Fruit fly (Drosophila melanogaster) whole organism, embryonic: Measurements from ENCODE around the gene PNPase.
A peak's percentile ranks its signal among the peaks of the same experiment; 100 is the strongest.

Experiments
- Ada2b ChIP-seq: fragments of 200-800 bp; sonication (Bioruptor generic); IDR thresholded peaks from 2 replicates; pipeline ENCODE4 v1.3.6; 2022; ENCODE audit warnings: missing biosample characterization, missing genetic modification characterization
- Atf6 ChIP-seq: fragments of 200-800 bp; sonication (Bioruptor generic); IDR thresholded peaks from 2 replicates; pipeline ENCODE4 v1.3.6; 2022; ENCODE audit warnings: missing biosample characterization, missing genetic modification characterization
- B-H1 ChIP-seq: fragments of 200-800 bp; sonication (Bioruptor generic); IDR thresholded peaks from 3 replicates; pipeline ENCODE4 v1.3.6; 2022; ENCODE audit warnings: missing biosample characterization, missing genetic modification characterization
- BEAF-32 ChIP-seq: fragments of 200-800 bp; sonication (Bioruptor generic); optimal IDR thresholded peaks from 3 replicates; lab custom pipeline; 2017; ENCODE audit warnings: missing biosample characterization, missing genetic modification characterization, mild to moderate bottlenecking, moderate library complexity, missing genetic modification reagents
- CG10147 ChIP-seq: fragments of 200-800 bp; sonication (Bioruptor generic); optimal IDR thresholded peaks from 2 replicates; lab custom pipeline; 2019; ENCODE audit warnings: missing biosample characterization, mild to moderate bottlenecking, missing genetic modification characterization, moderate library complexity
- CG10209 ChIP-seq: fragments of 200-800 bp; sonication (Bioruptor generic); optimal IDR thresholded peaks from 3 replicates; lab custom pipeline; 2017; ENCODE audit warnings: missing biosample characterization, mild to moderate bottlenecking, missing genetic modification characterization, missing genetic modification reagents
- CG10543 ChIP-seq: fragments of 200-800 bp; sonication (Bioruptor generic); optimal IDR thresholded peaks from 3 replicates; lab custom pipeline; 2017; ENCODE audit warnings: missing biosample characterization, mild to moderate bottlenecking, missing genetic modification characterization, moderate library complexity
- CG10654 ChIP-seq: fragments of 200-800 bp; sonication (Bioruptor generic); optimal IDR thresholded peaks from 2 replicates; lab custom pipeline; 2016; ENCODE audit warnings: missing biosample characterization, missing genetic modification characterization
- CG11085 ChIP-seq: fragments of 200-800 bp; sonication (Bioruptor generic); IDR thresholded peaks from 2 replicates; pipeline ENCODE4 v1.3.6; 2022; ENCODE audit warnings: missing biosample characterization, missing genetic modification characterization
- CG11723 ChIP-seq: fragments of 200-800 bp; sonication (Bioruptor generic); optimal IDR thresholded peaks from 2 replicates; lab custom pipeline; 2017; ENCODE audit warnings: missing biosample characterization, mild to moderate bottlenecking, missing genetic modification characterization
- CG16863 ChIP-seq: fragments of 200-800 bp; sonication (Bioruptor generic); optimal IDR thresholded peaks from 3 replicates; lab custom pipeline; 2016; ENCODE audit warnings: missing biosample characterization, missing genetic modification characterization
- CG1792 ChIP-seq: fragments of 200-800 bp; sonication (Bioruptor generic); optimal IDR thresholded peaks from 2 replicates; lab custom pipeline; 2016; ENCODE audit warnings: missing biosample characterization, missing genetic modification characterization
- CG3065 ChIP-seq: fragments of 200-800 bp; sonication (Bioruptor generic); optimal IDR thresholded peaks from 2 replicates; lab custom pipeline; 2016; ENCODE audit warnings: missing biosample characterization, missing genetic modification characterization
- CG3163 ChIP-seq: fragments of 200-800 bp; sonication (Bioruptor generic); optimal IDR thresholded peaks from 3 replicates; lab custom pipeline; 2016; ENCODE audit warnings: missing biosample characterization, missing genetic modification characterization
- CG32772 ChIP-seq: fragments of 200-800 bp; sonication (Bioruptor generic); IDR thresholded peaks from 2 replicates; pipeline ENCODE4 v1.3.6; 2022; ENCODE audit warnings: missing biosample characterization, missing genetic modification characterization
- CG6654 ChIP-seq: fragments of 200-800 bp; sonication (Bioruptor generic); optimal IDR thresholded peaks from 2 replicates; lab custom pipeline; 2017; ENCODE audit warnings: missing biosample characterization, mild to moderate bottlenecking, missing genetic modification characterization
- CG7271 ChIP-seq: fragments of 200-800 bp; sonication (Bioruptor generic); optimal IDR thresholded peaks from 2 replicates; lab custom pipeline; 2018; ENCODE audit warnings: missing biosample characterization, mild to moderate bottlenecking, missing genetic modification characterization, moderate library complexity
- CG7357 ChIP-seq: fragments of 200-800 bp; sonication (Bioruptor generic); IDR thresholded peaks from 3 replicates; pipeline ENCODE4 v1.3.6; 2022; ENCODE audit warnings: missing biosample characterization, missing genetic modification characterization
- CG7928 ChIP-seq: fragments of 200-800 bp; sonication (Bioruptor generic); optimal IDR thresholded peaks from 2 replicates; lab custom pipeline; 2017; ENCODE audit warnings: missing biosample characterization, mild to moderate bottlenecking, missing genetic modification characterization
- CG7963 ChIP-seq: fragments of 200-800 bp; sonication (Bioruptor generic); IDR thresholded peaks from 3 replicates; pipeline ENCODE4 v1.3.6; 2022; ENCODE audit warnings: missing biosample characterization, missing genetic modification characterization; ENCODE audit not compliant: partially characterized antibody
- CG8281 ChIP-seq: fragments of 200-800 bp; sonication (Bioruptor generic); optimal IDR thresholded peaks from 2 replicates; lab custom pipeline; 2018; ENCODE audit warnings: missing biosample characterization, mild to moderate bottlenecking, missing genetic modification characterization, moderate library complexity
- CkIIα-i1 ChIP-seq: fragments of 200-800 bp; sonication (Bioruptor generic); IDR thresholded peaks from 2 replicates; pipeline ENCODE4 v1.3.6; 2022; ENCODE audit warnings: missing biosample characterization, missing genetic modification characterization
- Dbx ChIP-seq: fragments of 200-800 bp; sonication (Bioruptor generic); IDR thresholded peaks from 3 replicates; pipeline ENCODE4 v1.3.6; 2022; ENCODE audit warnings: missing biosample characterization, missing genetic modification characterization
- Dip2 ChIP-seq: fragments of 200-800 bp; sonication (Bioruptor generic); IDR thresholded peaks from 2 replicates; pipeline ENCODE4 v1.3.6; 2022; ENCODE audit warnings: missing biosample characterization, missing genetic modification characterization
- Hmx ChIP-seq: fragments of 200-800 bp; sonication (Bioruptor generic); optimal IDR thresholded peaks from 2 replicates; lab custom pipeline; 2016; ENCODE audit warnings: missing biosample characterization, missing genetic modification characterization
- Hr39 ChIP-seq: fragments of >200 bp; optimal IDR thresholded peaks from 2 replicates; lab custom pipeline; 2017
- Lpt ChIP-seq: fragments of >200 bp; optimal IDR thresholded peaks from 2 replicates; lab custom pipeline; 2018; ENCODE audit warnings: missing biosample characterization, missing genetic modification characterization
- Mrtf ChIP-seq: fragments of 200-800 bp; sonication (Bioruptor generic); IDR thresholded peaks from 3 replicates; pipeline ENCODE4 v1.3.6; 2022; ENCODE audit warnings: missing biosample characterization, missing genetic modification characterization
- NFAT ChIP-seq: fragments of 200-800 bp; sonication (Bioruptor generic); IDR thresholded peaks from 2 replicates; pipeline ENCODE4 v1.3.6; 2022; ENCODE audit warnings: missing biosample characterization, missing genetic modification characterization
- Nf-YA ChIP-seq: fragments of 200-800 bp; sonication (Bioruptor generic); IDR thresholded peaks from 2 replicates; pipeline ENCODE4 v1.3.6; 2022; ENCODE audit warnings: missing biosample characterization, missing genetic modification characterization
- Side ChIP-seq: fragments of 200-800 bp; sonication (Bioruptor generic); optimal IDR thresholded peaks from 2 replicates; lab custom pipeline; 2016; ENCODE audit warnings: missing biosample characterization, missing genetic modification characterization
- Sin3A ChIP-seq: fragments of >200 bp; optimal IDR thresholded peaks from 2 replicates; lab custom pipeline; 2018
- Taf1 ChIP-seq: fragments of 200-800 bp; sonication (Bioruptor generic); IDR thresholded peaks from 2 replicates; pipeline ENCODE4 v1.3.6; 2022; ENCODE audit warnings: missing biosample characterization, missing genetic modification characterization
- Xrp1 ChIP-seq: fragments of 200-800 bp; sonication (Bioruptor generic); IDR thresholded peaks from 2 replicates; pipeline ENCODE4 v1.3.6; 2022; ENCODE audit warnings: missing biosample characterization, missing genetic modification characterization
- cad ChIP-seq: fragments of >200 bp; optimal IDR thresholded peaks from 2 replicates; lab custom pipeline; 2017; ENCODE audit warnings: missing biosample characterization, missing genetic modification characterization
- chm ChIP-seq: fragments of 200-800 bp; sonication (Bioruptor generic); IDR thresholded peaks from 2 replicates; pipeline ENCODE4 v1.3.6; 2022; ENCODE audit warnings: missing biosample characterization, missing genetic modification characterization
- ci ChIP-seq: fragments of 200-800 bp; sonication (Bioruptor generic); IDR thresholded peaks from 3 replicates; pipeline ENCODE4 v1.3.6; 2022; ENCODE audit warnings: missing biosample characterization, missing genetic modification characterization
- exex ChIP-seq: fragments of 200-800 bp; sonication (Bioruptor generic); optimal IDR thresholded peaks from 4 replicates; lab custom pipeline; 2018; ENCODE audit warnings: missing biosample characterization, mild to moderate bottlenecking, missing genetic modification characterization, moderate library complexity
- eyg ChIP-seq: fragments of 200-800 bp; sonication (Bioruptor generic); optimal IDR thresholded peaks from 3 replicates; lab custom pipeline; 2016; ENCODE audit warnings: missing biosample characterization, missing genetic modification characterization
- gfzf ChIP-seq: fragments of 200-800 bp; sonication (Bioruptor generic); optimal IDR thresholded peaks from 2 replicates; lab custom pipeline; 2016; ENCODE audit warnings: missing biosample characterization, mild to moderate bottlenecking, missing genetic modification characterization, moderate library complexity
- gro ChIP-seq: fragments of 200-800 bp; sonication (Bioruptor generic); optimal IDR thresholded peaks from 2 replicates; lab custom pipeline; 2016; ENCODE audit warnings: missing biosample characterization, missing genetic modification characterization
- her ChIP-seq: fragments of 200-800 bp; sonication (Bioruptor generic); optimal IDR thresholded peaks from 2 replicates; lab custom pipeline; 2016; ENCODE audit warnings: missing biosample characterization, missing genetic modification characterization
- ind ChIP-seq: fragments of 200-800 bp; sonication (Bioruptor generic); optimal IDR thresholded peaks from 3 replicates; lab custom pipeline; 2016; ENCODE audit warnings: missing biosample characterization, missing genetic modification characterization
- jigr1 ChIP-seq: fragments of 200-800 bp; sonication (Bioruptor generic); IDR thresholded peaks from 3 replicates; pipeline ENCODE4 v1.3.6; 2022; ENCODE audit warnings: missing biosample characterization, missing genetic modification characterization
- jing ChIP-seq: fragments of 200-800 bp; sonication (Bioruptor generic); optimal IDR thresholded peaks from 2 replicates; lab custom pipeline; 2018; ENCODE audit warnings: missing biosample characterization, mild to moderate bottlenecking, missing genetic modification characterization
- jumu ChIP-seq: fragments of 200-800 bp; sonication (Bioruptor generic); optimal IDR thresholded peaks from 3 replicates; lab custom pipeline; 2016; ENCODE audit warnings: missing biosample characterization, missing genetic modification characterization
- klu ChIP-seq: fragments of 200-800 bp; sonication (Bioruptor generic); IDR thresholded peaks from 2 replicates; pipeline ENCODE4 v1.3.6; 2022; ENCODE audit warnings: missing biosample characterization, missing genetic modification characterization
- trh ChIP-seq: fragments of 200-800 bp; sonication (Bioruptor generic); optimal IDR thresholded peaks from 2 replicates; lab custom pipeline; 2016; ENCODE audit warnings: missing biosample characterization, missing genetic modification characterization
- unpg ChIP-seq: fragments of 200-800 bp; sonication (Bioruptor generic); optimal IDR thresholded peaks from 3 replicates; lab custom pipeline; 2018; ENCODE audit warnings: missing biosample characterization, mild to moderate bottlenecking, missing genetic modification characterization, moderate library complexity
- vnd ChIP-seq: fragments of 200-800 bp; sonication (Bioruptor generic); IDR thresholded peaks from 3 replicates; pipeline ENCODE4 v1.3.6; 2022; ENCODE audit warnings: missing biosample characterization, missing genetic modification characterization; ENCODE audit not compliant: partially characterized antibody
- wdn ChIP-seq: fragments of 200-800 bp; sonication (Bioruptor generic); IDR thresholded peaks from 2 replicates; pipeline ENCODE4 v1.3.6; 2022; ENCODE audit warnings: missing biosample characterization, missing genetic modification characterization
- wor ChIP-seq: fragments of 200-800 bp; sonication (Bioruptor generic); IDR thresholded peaks from 2 replicates; pipeline ENCODE4 v1.3.6; 2022; ENCODE audit warnings: missing biosample characterization, missing genetic modification characterization
- zfh2 ChIP-seq: fragments of 200-800 bp; sonication (Bioruptor generic); optimal IDR thresholded peaks from 2 replicates; lab custom pipeline; 2016; ENCODE audit warnings: missing biosample characterization, missing genetic modification characterization

The PNPase gene

dm6 chr3R:31384108-31384507 lies 21.1 kb downstream of the PNPase start (continued):
- TF ChIP-seq Atf6 (GFP tag; lab: Robert Waterston, UW) (peak; percentile 98), Side (GFP tag; lab: Kevin White, UChicago) (peak; percentile 97), CG11723 (GFP tag; lab: Kevin White, UChicago) (peak; percentile 90), Xrp1 (GFP tag; lab: Robert Waterston, UW) (peak; percentile 98), eyg (peak; percentile 98), Lpt (GFP tag; lab: Kevin White, UChicago) (no peak), CkIIα-i1 (peak; percentile 83; the same call in 1 of the 2 replicates), CG1792 (GFP tag; lab: Kevin White, UChicago) (peak; percentile 96), Nf-YA (GFP tag; lab: Robert Waterston, UW) (peak; percentile 88), Mrtf (GFP tag; lab: Robert Waterston, UW) (peak; percentile 97), CG7271 (tag; lab: Kevin White, UChicago) (peak; percentile 76), CG16863 (GFP tag; lab: Kevin White, UChicago) (peak; percentile 97), klu (GFP tag; lab: Robert Waterston, UW) (peak; percentile 95), B-H1 (GFP tag; lab: Robert Waterston, UW) (peak; percentile 96), Taf1 (GFP tag; lab: Robert Waterston, UW) (peak; percentile 95), her (GFP tag; lab: Kevin White, UChicago) (peak; percentile 95), wor (GFP tag; lab: Robert Waterston, UW) (peak; percentile 95), gro (GFP tag; lab: Kevin White, UChicago) (peak; percentile 99), vnd (no peak), wdn (GFP tag; lab: Robert Waterston, UW) (peak; percentile 97), chm (GFP tag; lab: Robert Waterston, UW) (peak; percentile 95), CG10654 (GFP tag; lab: Kevin White, UChicago) (peak; percentile 96), CG32772 (GFP tag; lab: Robert Waterston, UW) (peak; percentile 97), Sin3A (no peak), Hr39 (lab: Kevin White, UChicago) (no peak), CG11085 (GFP tag; lab: Robert Waterston, UW) (peak; percentile 96), BEAF-32 (GFP tag; lab: Kevin White, UChicago) (peak; percentile 12), Dbx (peak; percentile 98), Ada2b (GFP tag; lab: Robert Waterston, UW) (peak; percentile 97), CG3065 (peak; percentile 92), CG10147 (peak; percentile 94), zfh2 (GFP tag; lab: Kevin White, UChicago) (peak; percentile 99), jing (GFP tag; lab: Kevin White, UChicago) (peak; percentile 96), CG7357 (peak; percentile 95), CG8281 (tag; lab: Kevin White, UChicago) (peak; percentile 84), CG3163 (peak; percentile 89), Dip2 (GFP tag; lab: Robert Waterston, UW) (peak; percentile 74), ci (peak; percentile 97), ind (GFP tag; lab: Kevin White, UChicago) (peak; percentile 98), cad (GFP tag; lab: Kevin White, UChicago) (no peak), CG7963 (GFP tag; lab: Robert Waterston, UW) (no peak), CG7928 (GFP tag; lab: Kevin White, UChicago) (peak; percentile 77), CG10543 (GFP tag; lab: Kevin White, UChicago) (peak; percentile 83), NFAT (peak; percentile 98), CG6654 (GFP tag; lab: Kevin White, UChicago) (peak; percentile 87), jumu (GFP tag; lab: Kevin White, UChicago) (peak; percentile 99), gfzf (peak; percentile 17), exex (tag; lab: Kevin White, UChicago) (peak; percentile 77), Hmx (GFP tag; lab: Kevin White, UChicago) (peak; percentile 92), CG10209 (GFP tag; lab: Kevin White, UChicago) (peak; percentile 97), unpg (GFP tag; lab: Kevin White, UChicago) (peak; percentile 99), trh (peak; percentile 93), jigr1 (GFP tag; lab: Robert Waterston, UW) (peak; percentile 96)
